Worm (Caenorhabditis elegans) whole organism, L3 larva: Measurements from ENCODE around the gene daf-12.

Experiments
- nfya-1 ChIP-seq: sonication (generic microtip); optimal IDR thresholded peaks from 2 replicates; lab custom pipeline; 2017; ENCODE audit warnings: missing genetic modification characterization, mild to moderate bottlenecking, missing compliant biosample characterization, antibody characterized with exemption, moderate library complexity; ENCODE audit not compliant: insufficient read depth
- sea-2 ChIP-seq: fragments of 150-350 bp; sonication (generic microtip); optimal IDR thresholded peaks from 4 replicates; lab custom pipeline; 2014; ENCODE audit warnings: missing biosample characterization, missing genetic modification reagents, missing genetic modification characterization
- ztf-11 ChIP-seq: fragments of 150-350 bp; optimal IDR thresholded peaks from 2 replicates; lab custom pipeline; 2014; ENCODE audit warnings: missing biosample characterization, missing genetic modification characterization

- no peak for TF ChIP-seq sea-2
- TF ChIP-seq nfya-1 (tag; lab: Kevin White, UChicago): no peak
- TF ChIP-seq ztf-11 (tag; lab: Kevin White, UChicago): no peak
Observed at ce11 chrX:10628454-10628853, 7.3 kb upstream of the daf-12 start, which contains the start of gene M79.2.
